Fruit fly (Drosophila melanogaster): Measurements from ENCODE around the gene Ref2.

dm6 chr2L:12681603-12682368 is 35.6 kb upstream of the Ref2 start:
- no peak for TF ChIP-seq CG12768 (GFP tag; optimal IDR thresholded peaks at IDR 0.05)
- no peak for TF ChIP-seq kay (GFP tag; ENCODE audit: borderline replicate concordance)
- TF ChIP-seq Hr96 (GFP tag; optimal IDR thresholded peaks at IDR 0.05), result no peak
- TF ChIP-seq CG7045 (GFP tag; optimal IDR thresholded peaks at IDR 0.05), result no peak
- no peak for TF ChIP-seq CG7101 (tag; optimal IDR thresholded peaks at IDR 0.05)
- TF ChIP-seq Clk (GFP tag; optimal IDR thresholded peaks at IDR 0.05), result no peak

Data from whole organism, adult.